Worm (Caenorhabditis elegans): ENCODE data around the gene irld-26.

DNA sequence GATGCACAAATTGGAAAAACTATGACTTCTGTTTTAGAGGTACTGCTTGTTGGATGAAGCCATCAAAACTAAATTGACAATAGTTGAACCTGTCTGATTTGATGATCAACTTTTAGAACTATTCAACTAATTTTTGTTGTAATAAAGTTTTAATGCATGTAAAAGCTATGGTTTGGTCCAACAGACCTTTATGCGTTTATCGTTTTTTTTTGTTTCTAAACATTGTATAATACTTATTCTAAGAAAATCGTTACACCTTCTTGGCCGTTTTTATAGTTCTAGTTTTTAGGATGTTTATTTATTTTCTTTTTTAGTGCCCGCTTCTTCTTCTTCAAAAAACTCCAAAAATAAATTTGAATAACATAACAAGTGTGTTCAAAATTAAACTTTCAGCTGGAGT, 41.3 kb upstream of the irld-26 start, which contains the start of gene F10A3.12:
- TF ChIP-seq ama-1 (optimal IDR thresholded peaks at IDR 0.05): no peak
- no peak for TF ChIP-seq ama-1 (GFP tag; optimal IDR thresholded peaks at IDR 0.05)
- TF ChIP-seq sea-2 (GFP tag; IDR thresholded peaks at IDR 0.05): no peak

Measured in whole organism, young adult.